Fruit fly (Drosophila melanogaster): Measurements from ENCODE around the gene CG17475.

The CG17475 gene

dm6 chr3R:17080666-17081358 is 49.4 kb downstream of the CG17475 start (continued):
- TF ChIP-seq CG33213 (GFP tag; optimal IDR thresholded peaks at IDR 0.05) (peak; percentile 64), CG6791 (GFP tag; IDR thresholded peaks at IDR 0.05; ENCODE audit: partially characterized antibody) (no peak), CG6689 (GFP tag; IDR thresholded peaks at IDR 0.05) (peak; percentile 95), phol (tag; optimal IDR thresholded peaks at IDR 0.05) (peak; percentile 97), slou (GFP tag; optimal IDR thresholded peaks at IDR 0.05) (peak; percentile 92), so (GFP tag; IDR thresholded peaks at IDR 0.05) (peak; percentile 96), nerfin-1 (tag; optimal IDR thresholded peaks at IDR 0.05) (peak; percentile 94), CG1602 (GFP tag; optimal IDR thresholded peaks at IDR 0.05) (peak; percentile 94), Atf-2 (GFP tag; optimal IDR thresholded peaks at IDR 0.05) (peak; percentile 87), Stat92E (GFP tag; optimal IDR thresholded peaks at IDR 0.05) (peak in 1 of 3 experiments; percentile 86), CG9797 (GFP tag; optimal IDR thresholded peaks at IDR 0.05) (no peak), CG31388 (GFP tag; optimal IDR thresholded peaks at IDR 0.05) (peak; percentile 73), Rx (GFP tag; IDR thresholded peaks at IDR 0.05) (peak; percentile 91), odd (GFP tag; optimal IDR thresholded peaks at IDR 0.05) (peak; percentile 97), CG8388 (GFP tag; optimal IDR thresholded peaks at IDR 0.05) (peak; percentile 99), Hr51 (GFP tag; optimal IDR thresholded peaks at IDR 0.05) (peak; percentile 85 to 98), corto (GFP tag; optimal IDR thresholded peaks at IDR 0.05) (peak; percentile 65), dmrt99B (tag; optimal IDR thresholded peaks at IDR 0.05) (peak; percentile 97), Hand (GFP tag; optimal IDR thresholded peaks at IDR 0.05) (peak; percentile 93), CG5245 (GFP tag; optimal IDR thresholded peaks at IDR 0.05) (peak; percentile 91), Oli (tag; optimal IDR thresholded peaks at IDR 0.05) (peak; percentile 97), CG13424 (tag; optimal IDR thresholded peaks at IDR 0.05) (peak; percentile 96), CG12155 (GFP tag; optimal IDR thresholded peaks at IDR 0.05) (peak; percentile 87), CG3838 (GFP tag; optimal IDR thresholded peaks at IDR 0.05) (peak; percentile 90), prd (optimal IDR thresholded peaks at IDR 0.05) (no peak), prd (GFP tag; IDR thresholded peaks at IDR 0.05) (peak; percentile 94), CG31224 (GFP tag; IDR thresholded peaks at IDR 0.05) (peak; percentile 83), CG16779 (GFP tag; IDR thresholded peaks at IDR 0.05) (peak; percentile 79), croc (GFP tag; conservative IDR thresholded peaks at IDR 0.05) (peak; percentile 88), CG11247 (GFP tag; IDR thresholded peaks at IDR 0.05) (peak; percentile 90), CG10565 (GFP tag; optimal IDR thresholded peaks at IDR 0.05) (peak; percentile 87), stwl (tag; optimal IDR thresholded peaks at IDR 0.05) (peak; percentile 40), CG3407 (GFP tag; optimal IDR thresholded peaks at IDR 0.05) (peak; percentile 95), CoRest (tag; optimal IDR thresholded peaks at IDR 0.05) (peak; percentile 96), tgo (GFP tag; IDR thresholded peaks at IDR 0.05) (peak; percentile 95), ERR (GFP tag; optimal IDR thresholded peaks at IDR 0.05) (peak; percentile 67), bab2 (GFP tag; optimal IDR thresholded peaks at IDR 0.05) (peak; percentile 88), CG8089 (GFP tag; optimal IDR thresholded peaks at IDR 0.05) (peak; percentile 83), CG2120 (GFP tag; optimal IDR thresholded peaks at IDR 0.05) (peak; percentile 94), btn (GFP tag; optimal IDR thresholded peaks at IDR 0.05) (peak; percentile 71), CkIIα-i1 (GFP tag; IDR thresholded peaks at IDR 0.05) (peak; percentile 63; the same call in 1 of the 2 replicates), vnd (GFP tag; IDR thresholded peaks at IDR 0.05; ENCODE audit: partially characterized antibody) (no peak), CG12659 (GFP tag; optimal IDR thresholded peaks at IDR 0.05) (peak; percentile 97), CG11696 (GFP tag; IDR thresholded peaks at IDR 0.05) (peak; percentile 84), CG2129 (GFP tag; IDR thresholded peaks at IDR 0.05; ENCODE audit: partially characterized antibody) (no peak), CG13775 (GFP tag; optimal IDR thresholded peaks at IDR 0.05) (peak; percentile 97), CG2712 (tag; optimal IDR thresholded peaks at IDR 0.05) (peak; percentile 97), CG14860 (GFP tag; IDR thresholded peaks at IDR 0.05; ENCODE audit: partially characterized antibody) (no peak), CG9727 (GFP tag; optimal IDR thresholded peaks at IDR 0.05) (peak; percentile 97)
